Worm (Caenorhabditis elegans) whole organism, L4 larva: ENCODE results near the gene acp-3.

Experiments
- F26F4.8 ChIP-seq: fragments of 200-800 bp; sonication (Bioruptor generic); conservative IDR thresholded peaks from 2 replicates; pipeline ENCODE4 v1.3.6; 2022; ENCODE audit warnings: missing genetic modification characterization, missing compliant biosample characterization
- F44E2.7 ChIP-seq: fragments of 200-800 bp; sonication (Bioruptor generic); IDR thresholded peaks from 2 replicates; pipeline ENCODE4 v2.1.2; 2022; ENCODE audit warnings: missing genetic modification characterization, missing compliant biosample characterization
- T26A8.4 ChIP-seq: fragments of 200-800 bp; sonication (Bioruptor generic); IDR thresholded peaks from 2 replicates; pipeline ENCODE4 v1.3.6; 2022; ENCODE audit warnings: missing genetic modification characterization, missing compliant biosample characterization
- Y48G9A.11 ChIP-seq: fragments of 200-800 bp; sonication (Bioruptor generic); IDR thresholded peaks from 2 replicates; pipeline ENCODE4 v1.3.6; 2022; ENCODE audit warnings: missing genetic modification reagents, missing genetic modification characterization, missing compliant biosample characterization
- Y5F2A.4 ChIP-seq: fragments of 200-800 bp; sonication (Bioruptor generic); optimal IDR thresholded peaks from 2 replicates; lab custom pipeline; 2018; ENCODE audit warnings: mild to moderate bottlenecking, missing genetic modification characterization, missing compliant biosample characterization
- ZK546.5 ChIP-seq, 2 experiments: sonication (generic microtip); optimal IDR thresholded peaks; 2 replicates each; lab custom pipeline; 2017; ENCODE audit warnings: missing biosample characterization in 2 of 2, missing genetic modification characterization in 2 of 2
- attf-4 ChIP-seq: sonication (generic microtip); optimal IDR thresholded peaks from 3 replicates; lab custom pipeline; 2017; ENCODE audit warnings: missing biosample characterization, missing genetic modification characterization
- ceh-20 ChIP-seq: fragments of 200-800 bp; sonication (Bioruptor generic); IDR thresholded peaks from 2 replicates; pipeline ENCODE4 v1.3.6; 2022; ENCODE audit warnings: missing genetic modification reagents, missing genetic modification characterization, missing compliant biosample characterization
- ceh-28 ChIP-seq: fragments of 150-350 bp; optimal IDR thresholded peaks from 2 replicates; lab custom pipeline; 2014; ENCODE audit warnings: missing biosample characterization, missing genetic modification reagents, missing genetic modification characterization
- ceh-44 ChIP-seq: fragments of 200-800 bp; sonication (Bioruptor generic); IDR thresholded peaks from 2 replicates; pipeline ENCODE4 v1.3.6; 2022; ENCODE audit warnings: missing genetic modification reagents, missing genetic modification characterization, missing compliant biosample characterization
- ces-1 ChIP-seq: fragments of 150-350 bp; sonication (generic microtip); optimal IDR thresholded peaks from 4 replicates; lab custom pipeline; 2014; ENCODE audit warnings: missing biosample characterization, missing genetic modification reagents, missing genetic modification characterization
- ctbp-1 ChIP-seq: fragments of 200-800 bp; sonication (Bioruptor generic); IDR thresholded peaks from 2 replicates; pipeline ENCODE4 v1.3.6; 2022; ENCODE audit warnings: missing genetic modification reagents, missing genetic modification characterization, missing compliant biosample characterization
- daf-12 ChIP-seq: fragments of 150-350 bp; optimal IDR thresholded peaks from 2 replicates; lab custom pipeline; 2014; ENCODE audit warnings: missing biosample characterization, missing genetic modification reagents, missing genetic modification characterization
- daf-16 ChIP-seq, 3 experiments: sonication (generic microtip); optimal IDR thresholded peaks; 2 replicates each; lab custom pipeline; 2016 to 2017; ENCODE audit warnings: missing genetic modification characterization in 3 of 3, missing genetic modification reagents in 3 of 3, mild to moderate bottlenecking in 2 of 3, missing compliant biosample characterization in 2 of 3, missing biosample characterization in 1 of 3, moderate library complexity in 1 of 3
- dmd-6 ChIP-seq: fragments of 200-800 bp; sonication (Bioruptor generic); IDR thresholded peaks from 2 replicates; pipeline ENCODE4 v1.3.6; 2022; ENCODE audit warnings: missing genetic modification reagents, missing genetic modification characterization, missing compliant biosample characterization
- dmd-9 ChIP-seq: fragments of 200-800 bp; sonication (Bioruptor generic); IDR thresholded peaks from 2 replicates; pipeline ENCODE4 v1.3.6; 2022; ENCODE audit warnings: missing genetic modification reagents, missing genetic modification characterization, missing compliant biosample characterization
- egl-43 ChIP-seq: fragments of 200-800 bp; sonication (Bioruptor generic); IDR thresholded peaks from 2 replicates; pipeline ENCODE4 v1.3.6; 2022; ENCODE audit warnings: missing genetic modification reagents, missing genetic modification characterization, missing compliant biosample characterization
- fkh-10 ChIP-seq: fragments of 150-350 bp; optimal IDR thresholded peaks from 2 replicates; lab custom pipeline; 2014; ENCODE audit warnings: missing biosample characterization, missing genetic modification reagents, missing genetic modification characterization
- fos-1 ChIP-seq: fragments of 150-350 bp; optimal IDR thresholded peaks from 2 replicates; lab custom pipeline; 2014; ENCODE audit warnings: missing biosample characterization, missing genetic modification characterization
- hlh-11 ChIP-seq: fragments of 200-800 bp; sonication (Bioruptor generic); optimal IDR thresholded peaks from 2 replicates; lab custom pipeline; 2018; ENCODE audit warnings: mild to moderate bottlenecking, missing genetic modification characterization, missing compliant biosample characterization
- hlh-30 ChIP-seq: sonication (generic microtip); optimal IDR thresholded peaks from 2 replicates; lab custom pipeline; 2017; ENCODE audit warnings: antibody characterized with exemption, mild to moderate bottlenecking, missing genetic modification characterization, missing compliant biosample characterization; ENCODE audit not compliant: insufficient read depth
- lim-7 ChIP-seq: fragments of 200-800 bp; sonication (Bioruptor generic); IDR thresholded peaks from 2 replicates; pipeline ENCODE4 v1.3.6; 2022; ENCODE audit warnings: missing genetic modification characterization, missing compliant biosample characterization
- lin-1 ChIP-seq: fragments of 200-800 bp; sonication (Bioruptor generic); IDR thresholded peaks from 2 replicates; pipeline ENCODE4 v1.3.6; 2022; ENCODE audit warnings: missing genetic modification reagents, missing genetic modification characterization, missing compliant biosample characterization
- lin-38 ChIP-seq: fragments of 200-800 bp; sonication (Bioruptor generic); IDR thresholded peaks from 2 replicates; pipeline ENCODE4 v1.3.6; 2022; ENCODE audit warnings: missing genetic modification reagents, missing genetic modification characterization, missing compliant biosample characterization
- madf-9 ChIP-seq: fragments of 200-800 bp; sonication (Bioruptor generic); conservative IDR thresholded peaks from 2 replicates; pipeline ENCODE4 v1.3.6; 2022; ENCODE audit warnings: missing genetic modification reagents, missing genetic modification characterization, missing compliant biosample characterization
- mdt-29 ChIP-seq: fragments of 200-800 bp; sonication (Bioruptor generic); IDR thresholded peaks from 2 replicates; pipeline ENCODE4 v1.3.6; 2022; ENCODE audit warnings: missing genetic modification reagents, missing genetic modification characterization, missing compliant biosample characterization
- mep-1 ChIP-seq: fragments of 150-350 bp; sonication (generic microtip); optimal IDR thresholded peaks from 3 replicates; lab custom pipeline; 2014; ENCODE audit warnings: missing biosample characterization, missing genetic modification characterization
- mxl-2 ChIP-seq: fragments of 200-800 bp; sonication (Bioruptor generic); conservative IDR thresholded peaks from 2 replicates; pipeline ENCODE4 v1.3.6; 2022; ENCODE audit warnings: missing genetic modification reagents, missing genetic modification characterization, missing compliant biosample characterization
- mxl-3 ChIP-seq: fragments of 200-800 bp; sonication (Bioruptor generic); optimal IDR thresholded peaks from 2 replicates; lab custom pipeline; 2018; ENCODE audit warnings: mild to moderate bottlenecking, missing genetic modification characterization, missing compliant biosample characterization
- nhr-102 ChIP-seq: sonication (generic microtip); optimal IDR thresholded peaks from 2 replicates; lab custom pipeline; 2016; ENCODE audit warnings: mild to moderate bottlenecking, missing genetic modification characterization, moderate library complexity, missing compliant biosample characterization
- nhr-237 ChIP-seq: sonication (generic microtip); optimal IDR thresholded peaks from 2 replicates; lab custom pipeline; 2017; ENCODE audit warnings: missing biosample characterization, missing genetic modification characterization
- nhr-25 ChIP-seq: sonication (generic microtip); optimal IDR thresholded peaks from 2 replicates; lab custom pipeline; 2017; ENCODE audit warnings: missing genetic modification characterization, mild to moderate bottlenecking, missing compliant biosample characterization, antibody characterized with exemption, moderate library complexity, borderline replicate concordance; ENCODE audit not compliant: insufficient read depth
- nhr-28 ChIP-seq: fragments of 150-350 bp; optimal IDR thresholded peaks from 2 replicates; lab custom pipeline; 2014; ENCODE audit warnings: missing biosample characterization, missing genetic modification characterization
- nhr-41 ChIP-seq: fragments of 200-800 bp; sonication (Bioruptor generic); IDR thresholded peaks from 2 replicates; pipeline ENCODE4 v1.3.6; 2022; ENCODE audit warnings: missing genetic modification reagents, missing genetic modification characterization, missing compliant biosample characterization
- nhr-42 ChIP-seq: fragments of 200-800 bp; sonication (Bioruptor generic); IDR thresholded peaks from 2 replicates; pipeline ENCODE4 v1.3.6; 2022; ENCODE audit warnings: missing genetic modification characterization, missing compliant biosample characterization
- nhr-48 ChIP-seq: sonication (generic microtip); optimal IDR thresholded peaks from 2 replicates; lab custom pipeline; 2016; ENCODE audit warnings: mild to moderate bottlenecking, missing genetic modification characterization, missing compliant biosample characterization
- pha-4 ChIP-seq, 2 experiments: fragments of 150-350 bp in 1 of 2; fragments of 200-800 bp in 1 of 2; sonication (Bioruptor generic) in 1 of 2; IDR thresholded peaks in 1 of 2; optimal IDR thresholded peaks in 1 of 2; 2 replicates each; pipeline versions ENCODE4 v1.3.6 to Lab custom; 2014 to 2022; ENCODE audit warnings: missing genetic modification characterization in 2 of 2, missing genetic modification reagents in 2 of 2, missing biosample characterization in 1 of 2, missing compliant biosample characterization in 1 of 2
- pqm-1 ChIP-seq: sonication (generic microtip); optimal IDR thresholded peaks from 2 replicates; lab custom pipeline; 2017; ENCODE audit warnings: missing biosample characterization, missing genetic modification characterization
- rbr-2 ChIP-seq: sonication (generic microtip); optimal IDR thresholded peaks from 2 replicates; lab custom pipeline; 2016; ENCODE audit warnings: missing genotype, missing genetic modification characterization, missing compliant biosample characterization
- set-16 ChIP-seq: fragments of 200-800 bp; sonication (Bioruptor generic); IDR thresholded peaks from 2 replicates; pipeline ENCODE4 v1.3.6; 2022; ENCODE audit warnings: missing genetic modification reagents, missing genetic modification characterization, missing compliant biosample characterization
- snpc-4 ChIP-seq: fragments of 150-350 bp; optimal IDR thresholded peaks from 2 replicates; lab custom pipeline; 2014; ENCODE audit warnings: missing biosample characterization, missing genetic modification characterization
- spr-1 ChIP-seq: sonication (generic microtip); optimal IDR thresholded peaks from 2 replicates; lab custom pipeline; 2016; ENCODE audit warnings: mild to moderate bottlenecking, missing genetic modification characterization, missing compliant biosample characterization
- tag-97 ChIP-seq: fragments of 200-800 bp; sonication (Bioruptor generic); IDR thresholded peaks from 2 replicates; pipeline ENCODE4 v1.3.6; 2022; ENCODE audit warnings: missing genetic modification characterization, missing compliant biosample characterization
- tra-1 ChIP-seq: fragments of 200-800 bp; sonication (Bioruptor generic); IDR thresholded peaks from 2 replicates; pipeline ENCODE4 v1.3.6; 2022; ENCODE audit warnings: missing genetic modification reagents, missing genetic modification characterization, missing compliant biosample characterization
- unc-130 ChIP-seq: sonication (generic microtip); optimal IDR thresholded peaks from 2 replicates; lab custom pipeline; 2016; ENCODE audit warnings: missing genetic modification reagents, missing genetic modification characterization, missing compliant biosample characterization
- zag-1 ChIP-seq: fragments of 150-350 bp; optimal IDR thresholded peaks from 2 replicates; lab custom pipeline; 2014; ENCODE audit warnings: missing biosample characterization, missing genetic modification characterization
- zfp-3 ChIP-seq: fragments of 200-800 bp; sonication (Bioruptor generic); conservative IDR thresholded peaks from 2 replicates; pipeline ENCODE4 v1.3.6; 2022; ENCODE audit warnings: missing genetic modification reagents, missing genetic modification characterization, missing compliant biosample characterization
- zip-2 ChIP-seq: fragments of 150-350 bp; optimal IDR thresholded peaks from 2 replicates; lab custom pipeline; 2014; ENCODE audit warnings: missing biosample characterization, missing genetic modification characterization
- ztf-11 ChIP-seq: fragments of 150-350 bp; optimal IDR thresholded peaks from 2 replicates; lab custom pipeline; 2014; ENCODE audit warnings: missing biosample characterization, missing genetic modification characterization

Gene acp-3

ce11 chrII:8441519-8441918, 4.6 kb upstream of the acp-3 start (continued):
- TF ChIP-seq zip-2 (tag; lab: Kevin White, UChicago) (no peak), Y5F2A.4 (GFP tag; lab: Kevin White, UChicago) (peak; percentile 88), zfp-3 (GFP tag; lab: Robert Waterston, UW) (peak; percentile 79; the same call in 1 of the 2 replicates), nhr-41 (0 out of 2 replicates have a peak, but pooled peaks have one; percentile 66), hlh-30 (tag; lab: Kevin White, UChicago) (no peak), tag-97 (GFP tag; lab: Robert Waterston, UW) (no peak), pqm-1 (no peak), ceh-28 (tag; lab: Kevin White, UChicago) (no peak), fkh-10 (no peak), lin-38 (GFP tag; lab: Robert Waterston, UW) (peak; percentile 85), madf-9 (GFP tag; lab: Robert Waterston, UW) (no peak), ceh-20 (GFP tag; lab: Robert Waterston, UW) (peak; percentile 71; the same call in 1 of the 2 replicates), lim-7 (GFP tag; lab: Robert Waterston, UW) (peak; percentile 96), F26F4.8 (GFP tag; lab: Robert Waterston, UW) (peak; percentile 99), snpc-4 (tag; lab: Kevin White, UChicago) (no peak), T26A8.4 (GFP tag; lab: Robert Waterston, UW) (peak; percentile 81), nhr-102 (tag; lab: Kevin White, UChicago) (peak; percentile 55), nhr-237 (tag; lab: Kevin White, UChicago) (no peak), Y48G9A.11 (peak; percentile 84), ceh-44 (GFP tag; lab: Robert Waterston, UW) (no peak), unc-130 (GFP tag; lab: Kevin White, UChicago) (peak; percentile 38), mxl-2 (GFP tag; lab: Robert Waterston, UW) (0 out of 2 replicates have a peak, but pooled peaks have one; percentile 54), ctbp-1 (GFP tag; lab: Robert Waterston, UW) (peak; percentile 80), daf-12 (tag; lab: Kevin White, UChicago) (no peak), hlh-11 (tag; lab: Kevin White, UChicago) (peak; percentile 4), dmd-9 (GFP tag; lab: Robert Waterston, UW) (peak; percentile 72), daf-16 (GFP tag; optimal IDR thresholded peaks at IDR 0.05; lab: Kevin White, UChicago) (peak; percentile 37 to 88), daf-16 (tag; optimal IDR thresholded peaks at IDR 0.05; lab: Kevin White, UChicago) (no peak), tra-1 (GFP tag; lab: Robert Waterston, UW) (peak; percentile 79), zag-1 (tag; lab: Kevin White, UChicago) (no peak), pha-4 (GFP tag; IDR thresholded peaks at IDR 0.05; lab: Robert Waterston, UW) (peak; percentile 92), pha-4 (tag; optimal IDR thresholded peaks at IDR 0.05; lab: Kevin White, UChicago) (no peak), ces-1 (GFP tag; lab: Kevin White, UChicago) (no peak), rbr-2 (tag; lab: Kevin White, UChicago) (peak; percentile 28)
- TF ChIP-seq, all 104 proteins: peak for 59

- TF ChIP-seq hlh-11 (tag; lab: Kevin White, UChicago): peak; percentile 61
- TF ChIP-seq attf-4 (tag; lab: Kevin White, UChicago): no peak
- no peak for TF ChIP-seq spr-1 (tag; lab: Kevin White, UChicago)
- TF ChIP-seq nhr-25: peak; percentile 34
- no peak for TF ChIP-seq ZK546.5 (tag; optimal IDR thresholded peaks at IDR 0.05; lab: Kevin White, UChicago)
- no peak for TF ChIP-seq egl-43 (GFP tag; lab: Robert Waterston, UW)
- no peak for TF ChIP-seq ceh-20 (GFP tag; lab: Robert Waterston, UW)
- no peak for TF ChIP-seq ztf-11 (tag; lab: Kevin White, UChicago)
- TF ChIP-seq madf-9 (GFP tag; lab: Robert Waterston, UW): no peak
- TF ChIP-seq mdt-29 (GFP tag; lab: Robert Waterston, UW): no peak
- TF ChIP-seq mxl-3 (GFP tag; lab: Kevin White, UChicago): no peak
- TF ChIP-seq set-16 (GFP tag; lab: Robert Waterston, UW): no peak
- no peak for TF ChIP-seq nhr-42 (GFP tag; lab: Robert Waterston, UW)
- TF ChIP-seq fos-1 (tag; lab: Kevin White, UChicago): no peak
- peak; percentile 37 for TF ChIP-seq mep-1 (tag; lab: Kevin White, UChicago)
- TF ChIP-seq F44E2.7 (GFP tag; lab: Robert Waterston, UW): no peak
- TF ChIP-seq nhr-48: no peak
- peak; percentile 97 for TF ChIP-seq nhr-28
- no peak for TF ChIP-seq lin-1
- peak; percentile 18; the same call in 1 of the 2 replicates for TF ChIP-seq dmd-6 (GFP tag; lab: Robert Waterston, UW)
Observed at ce11 chrII:8440792-8441191, 3.9 kb upstream of the acp-3 start.
